Fruit fly (Drosophila melanogaster): ENCODE data around the gene CG17570.

Gene CG17570

dm6 chr2L:20264324-20264567 lies at the start of gene CG17570:
TSS of gene CG17570 (minus strand) at chr2L:20264424.
- TF ChIP-seq NC2α (GFP tag; optimal IDR thresholded peaks at IDR 0.05) (no peak), nerfin-2 (GFP tag; IDR thresholded peaks at IDR 0.05; ENCODE audit: partially characterized antibody) (no peak), kay (GFP tag; optimal IDR thresholded peaks at IDR 0.05) (no peak), tup (GFP tag; optimal IDR thresholded peaks at IDR 0.05) (no peak), Hey (tag; optimal IDR thresholded peaks at IDR 0.05) (no peak), oc (tag; optimal IDR thresholded peaks at IDR 0.05) (no peak), Deaf1 (tag; optimal IDR thresholded peaks at IDR 0.05) (no peak), CG34224 (GFP tag; IDR thresholded peaks at IDR 0.05; ENCODE audit: partially characterized antibody) (no peak)

- TF ChIP-seq knrl (GFP tag; IDR thresholded peaks at IDR 0.05; ENCODE audit: partially characterized antibody) (no peak), NK7.1 (GFP tag; optimal IDR thresholded peaks at IDR 0.05) (no peak), gro (GFP tag; optimal IDR thresholded peaks at IDR 0.05) (no peak), vvl (GFP tag; IDR thresholded peaks at IDR 0.05) (peak; percentile 51; the same call in 1 of the 2 replicates), CG2712 (tag; optimal IDR thresholded peaks at IDR 0.05) (peak; percentile 30), z (GFP tag; IDR thresholded peaks at IDR 0.05) (no peak), zf30C (GFP tag; optimal IDR thresholded peaks at IDR 0.05) (peak; percentile 45), sens (GFP tag) (peak; percentile 70), CG10979 (tag; optimal IDR thresholded peaks at IDR 0.05) (peak; percentile 25), Hr78 (GFP tag; optimal IDR thresholded peaks at IDR 0.05) (peak in 1 of 2 experiments; percentile 59), Lim3 (GFP tag; IDR thresholded peaks at IDR 0.05) (no peak), Usf (GFP tag; optimal IDR thresholded peaks at IDR 0.05) (no peak), Xrp1 (GFP tag; IDR thresholded peaks at IDR 0.05) (0 out of 2 replicates have a peak, but pooled peaks have one; percentile 14), Sry-β (GFP tag; optimal IDR thresholded peaks at IDR 0.05) (no peak), CG10147 (GFP tag; optimal IDR thresholded peaks at IDR 0.05) (no peak), CG15479 (GFP tag; optimal IDR thresholded peaks at IDR 0.05) (no peak), CG42726 (GFP tag; IDR thresholded peaks at IDR 0.05; ENCODE audit: partially characterized antibody) (no peak), hbn (GFP tag; IDR thresholded peaks at IDR 0.05; ENCODE audit: partially characterized antibody) (no peak), unpg (GFP tag; optimal IDR thresholded peaks at IDR 0.05) (no peak), CG1024 (GFP tag; IDR thresholded peaks at IDR 0.05) (0 out of 2 replicates have a peak, but pooled peaks have one; percentile 8), CG10209 (GFP tag; optimal IDR thresholded peaks at IDR 0.05) (no peak), sr (GFP tag; IDR thresholded peaks at IDR 0.05) (0 out of 3 replicates have a peak, but pooled peaks have one; percentile 41), CG2120 (GFP tag; optimal IDR thresholded peaks at IDR 0.05) (no peak), CTCF (GFP tag; optimal IDR thresholded peaks at IDR 0.05) (no peak), Awh (GFP tag; IDR thresholded peaks at IDR 0.05) (peak; percentile 75; the same call in 1 of the 2 replicates), Blimp-1 (GFP tag; optimal IDR thresholded peaks at IDR 0.05) (peak; percentile 96), bsh (GFP tag; optimal IDR thresholded peaks at IDR 0.05) (peak in 1 of 2 experiments; percentile 17), onecut (GFP tag; IDR thresholded peaks at IDR 0.05) (no peak), Spps (tag; optimal IDR thresholded peaks at IDR 0.05) (no peak), CG18262 (tag; optimal IDR thresholded peaks at IDR 0.05) (peak; percentile 16), Hmr (GFP tag; optimal IDR thresholded peaks at IDR 0.05) (no peak), ken (GFP tag; IDR thresholded peaks at IDR 0.05) (0 out of 3 replicates have a peak, but pooled peaks have one; percentile 7), eve (GFP tag; optimal IDR thresholded peaks at IDR 0.05) (no peak), dan (GFP tag; IDR thresholded peaks at IDR 0.05) (no peak), eyg (GFP tag; optimal IDR thresholded peaks at IDR 0.05) (no peak), CG17186 (GFP tag; optimal IDR thresholded peaks at IDR 0.05) (no peak), tgo (GFP tag; IDR thresholded peaks at IDR 0.05) (no peak), CG1603 (tag; optimal IDR thresholded peaks at IDR 0.05) (peak; percentile 7), Nf-YA (GFP tag; IDR thresholded peaks at IDR 0.05) (no peak), Hand (GFP tag; optimal IDR thresholded peaks at IDR 0.05) (no peak), CG5245 (GFP tag; optimal IDR thresholded peaks at IDR 0.05) (no peak), ranshi (GFP tag; IDR thresholded peaks at IDR 0.05) (peak; percentile 8; the same call in 1 of the 2 replicates)
Observed at dm6 chr2L:20313117-20313645, 49.0 kb upstream of the CG17570 start.
